Worm (Caenorhabditis elegans): ENCODE measurements around the gene cest-34.

The cest-34 gene

ce11 chrV:6709050-6709683 is 32.6 kb downstream of the cest-34 start, which contains the start of gene dlst-1 (continued):
- no peak for TF ChIP-seq unc-130 (tag; optimal IDR thresholded peaks at IDR 0.05)
- peak; percentile 72 for TF ChIP-seq xbp-1 (tag; optimal IDR thresholded peaks at IDR 0.05)
- TF ChIP-seq rnt-1 (tag; optimal IDR thresholded peaks at IDR 0.05): peak; percentile 69
- no peak for TF ChIP-seq pag-3 (tag; optimal IDR thresholded peaks at IDR 0.05; ENCODE audit: borderline replicate concordance, insufficient read depth)
- TF ChIP-seq zip-4 (GFP tag; optimal IDR thresholded peaks at IDR 0.05): no peak
- peak; percentile 48 for TF ChIP-seq irx-1 (tag; optimal IDR thresholded peaks at IDR 0.05)
- no peak for TF ChIP-seq nhr-12 (tag; optimal IDR thresholded peaks at IDR 0.05)
- no peak for TF ChIP-seq mab-9 (GFP tag; IDR thresholded peaks at IDR 0.05)
- TF ChIP-seq ceh-82 (tag; optimal IDR thresholded peaks at IDR 0.05): peak; percentile 30 to 48 (median 40)
- no peak for TF ChIP-seq ceh-88 (GFP tag; IDR thresholded peaks at IDR 0.05)
- peak; percentile 50 for TF ChIP-seq skn-1 (tag; optimal IDR thresholded peaks at IDR 0.05)
- TF ChIP-seq tlp-1 (tag; optimal IDR thresholded peaks at IDR 0.05): no peak
- TF ChIP-seq alr-1 (tag; optimal IDR thresholded peaks at IDR 0.05; ENCODE audit: borderline replicate concordance): no peak
- peak; percentile 54 for TF ChIP-seq lin-14 (GFP tag; optimal IDR thresholded peaks at IDR 0.05)
- no peak for TF ChIP-seq hlh-4 (tag; optimal IDR thresholded peaks at IDR 0.05)
- no peak for TF ChIP-seq nhr-77 (tag; optimal IDR thresholded peaks at IDR 0.05)
- no peak for TF ChIP-seq egl-27 (tag; optimal IDR thresholded peaks at IDR 0.05)
- TF ChIP-seq sox-4 (tag; optimal IDR thresholded peaks at IDR 0.05): peak; percentile 20
- TF ChIP-seq lin-35 (GFP tag; optimal IDR thresholded peaks at IDR 0.05): peak in 1 of 2 experiments; percentile 17
- peak; percentile 27 for TF ChIP-seq ama-1 (optimal IDR thresholded peaks at IDR 0.05)
- TF ChIP-seq nhr-85 (tag): peak; percentile 80
- peak; percentile 2 for TF ChIP-seq snpc-4 (tag; optimal IDR thresholded peaks at IDR 0.05)
- peak; percentile 68 for TF ChIP-seq nhr-47 (tag; optimal IDR thresholded peaks at IDR 0.05)
- peak; percentile 44 for TF ChIP-seq grh-1 (GFP tag; IDR thresholded peaks at IDR 0.05)
- peak; percentile 22 for TF ChIP-seq aly-2 (tag; optimal IDR thresholded peaks at IDR 0.05)
- TF ChIP-seq nhr-76 (tag; optimal IDR thresholded peaks at IDR 0.05): no peak
- TF ChIP-seq unc-98 (GFP tag; IDR thresholded peaks at IDR 0.05): no peak
- TF ChIP-seq pqm-1 (tag; optimal IDR thresholded peaks at IDR 0.05): no peak
- TF ChIP-seq C16A3.4 (tag; optimal IDR thresholded peaks at IDR 0.05): peak; percentile 47
- no peak for TF ChIP-seq elt-2 (tag; optimal IDR thresholded peaks at IDR 0.05)
- no peak for TF ChIP-seq fkh-8 (tag; optimal IDR thresholded peaks at IDR 0.05)
- TF ChIP-seq ztf-4 (tag; optimal IDR thresholded peaks at IDR 0.05): no peak
- no peak for TF ChIP-seq C34B4.2 (tag; optimal IDR thresholded peaks at IDR 0.05)
- TF ChIP-seq mep-1 (tag; optimal IDR thresholded peaks at IDR 0.05): no peak
- no peak for TF ChIP-seq lin-39 (tag; optimal IDR thresholded peaks at IDR 0.05)
- TF ChIP-seq zag-1 (tag; optimal IDR thresholded peaks at IDR 0.05): no peak
- no peak for TF ChIP-seq nhr-84 (tag; optimal IDR thresholded peaks at IDR 0.05)
- no peak for TF ChIP-seq ets-5 (GFP tag; IDR thresholded peaks at IDR 0.05)
- TF ChIP-seq swsn-7 (tag; optimal IDR thresholded peaks at IDR 0.05): peak; percentile 65
- TF ChIP-seq lin-13 (GFP tag; optimal IDR thresholded peaks at IDR 0.05): no peak
- peak; percentile 45 for TF ChIP-seq nhr-19 (GFP tag; conservative IDR thresholded peaks at IDR 0.05)
- TF ChIP-seq ces-1 (GFP tag; optimal IDR thresholded peaks at IDR 0.05): no peak
- peak; percentile 62 for TF ChIP-seq nhr-20 (tag; optimal IDR thresholded peaks at IDR 0.05)
- no peak for TF ChIP-seq ceh-8 (GFP tag; optimal IDR thresholded peaks at IDR 0.05)
- no peak for TF ChIP-seq nhr-28 (tag; optimal IDR thresholded peaks at IDR 0.05)
